Worm (Caenorhabditis elegans) whole organism, early embryonic: ENCODE data around the gene srsx-11.

Experiments used
- B0310.2 ChIP-seq: sonication (generic microtip); optimal IDR thresholded peaks from 2 replicates; lab custom pipeline; 2016; ENCODE audit warnings: mild to moderate bottlenecking, missing genetic modification characterization, missing compliant biosample characterization
- hmbx-1 ChIP-seq: sonication (generic microtip); optimal IDR thresholded peaks from 2 replicates; lab custom pipeline; 2016; ENCODE audit warnings: mild to moderate bottlenecking, missing genetic modification characterization, missing compliant biosample characterization
- pes-1 ChIP-seq: fragments of 200-800 bp; sonication (Bioruptor generic); IDR thresholded peaks from 2 replicates; pipeline ENCODE4 v1.3.6; 2022; ENCODE audit warnings: missing genetic modification reagents, missing genetic modification characterization, missing compliant biosample characterization

ce11 chrV:4980873-4981272 lies 1.9 kb upstream of the srsx-11 start, which contains the start of gene srsx-12:
- TF ChIP-seq B0310.2, result no peak
- no peak for TF ChIP-seq hmbx-1 (tag; lab: Kevin White, UChicago)
- no peak for TF ChIP-seq pes-1 (GFP tag; lab: Robert Waterston, UW)
